Fruit fly (Drosophila melanogaster): Measurements from ENCODE around the gene CG32445.

CG32445 gene

DNA sequence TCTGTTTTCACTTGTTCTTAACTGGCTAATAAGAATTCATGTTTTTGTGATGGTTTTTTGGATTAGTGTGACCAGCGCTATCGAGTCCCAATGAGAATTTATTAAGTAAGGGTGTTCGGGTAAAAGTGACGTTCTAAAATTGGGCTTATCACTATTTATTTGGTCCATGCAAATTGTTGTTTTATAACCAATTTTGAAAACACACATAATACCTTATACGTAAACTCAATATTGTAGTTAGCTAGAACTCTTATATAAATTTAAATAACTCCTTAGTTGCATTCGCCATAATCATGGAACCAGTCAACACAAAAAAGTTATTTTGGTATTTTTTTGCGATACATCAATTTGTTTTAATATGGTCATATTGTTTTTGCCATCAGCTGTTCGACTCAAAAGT is 40.5 kb downstream of the CG32445 start, which contains the start of the genes Als2 and CG11248 (continued):
- TF ChIP-seq CG32772 (GFP tag; IDR thresholded peaks at IDR 0.05), result peak; percentile 63
- no peak for TF ChIP-seq bigmax (GFP tag; optimal IDR thresholded peaks at IDR 0.05)
- TF ChIP-seq gem (tag; optimal IDR thresholded peaks at IDR 0.05), result peak; percentile 90
- TF ChIP-seq Six4 (GFP tag; optimal IDR thresholded peaks at IDR 0.05), result peak; percentile 57
- TF ChIP-seq CG6689 (GFP tag; IDR thresholded peaks at IDR 0.05), result peak; percentile 74
- peak; percentile 69 for TF ChIP-seq CG15601 (tag; optimal IDR thresholded peaks at IDR 0.05)
- TF ChIP-seq CG15011 (GFP tag; optimal IDR thresholded peaks at IDR 0.05), result no peak
- TF ChIP-seq CG30403 (GFP tag; optimal IDR thresholded peaks at IDR 0.05), result peak; percentile 85
- peak; percentile 41; the same call in 1 of the 2 replicates for TF ChIP-seq peb (GFP tag; IDR thresholded peaks at IDR 0.05)
- peak; percentile 68 for TF ChIP-seq nerfin-1 (tag; optimal IDR thresholded peaks at IDR 0.05)
- TF ChIP-seq HmgD (GFP tag; optimal IDR thresholded peaks at IDR 0.05), result no peak
- TF ChIP-seq chn (GFP tag; optimal IDR thresholded peaks at IDR 0.05), result peak; percentile 81
- TF ChIP-seq CG11504 (tag; optimal IDR thresholded peaks at IDR 0.05), result no peak
- peak; percentile 64; the same call in 2 of the 3 replicates for TF ChIP-seq CG11093 (GFP tag; IDR thresholded peaks at IDR 0.05)
- no peak; the same call in 2 of the 3 replicates for TF ChIP-seq H15 (GFP tag; IDR thresholded peaks at IDR 0.05)
- TF ChIP-seq NC2α (GFP tag; optimal IDR thresholded peaks at IDR 0.05), result no peak
- TF ChIP-seq unc-4 (GFP tag; IDR thresholded peaks at IDR 0.05; ENCODE audit: partially characterized antibody), result no peak
- TF ChIP-seq Chrac-16 (GFP tag; optimal IDR thresholded peaks at IDR 0.05), result peak; percentile 70
- TF ChIP-seq lab (GFP tag; optimal IDR thresholded peaks at IDR 0.05), result no peak
- no peak for TF ChIP-seq Eip74EF (GFP tag; optimal IDR thresholded peaks at IDR 0.05)
- TF ChIP-seq otp (GFP tag; IDR thresholded peaks at IDR 0.05), result peak; percentile 34; the same call in 1 of the 3 replicates
- no peak for TF ChIP-seq yki (optimal IDR thresholded peaks at IDR 0.05)
- TF ChIP-seq Gug (GFP tag; IDR thresholded peaks at IDR 0.05), result peak; percentile 61; the same call in 2 of the 4 replicates
- TF ChIP-seq CG7745 (tag; optimal IDR thresholded peaks at IDR 0.05), result no peak
- TF ChIP-seq wek (GFP tag; optimal IDR thresholded peaks at IDR 0.05), result peak; percentile 90
- no peak for TF ChIP-seq CG11085 (GFP tag; IDR thresholded peaks at IDR 0.05)
- TF ChIP-seq CG10654 (GFP tag; optimal IDR thresholded peaks at IDR 0.05), result peak; percentile 66
- TF ChIP-seq CG18262 (tag; optimal IDR thresholded peaks at IDR 0.05), result peak; percentile 73
- no peak for TF ChIP-seq gro (GFP tag; optimal IDR thresholded peaks at IDR 0.05)
- TF ChIP-seq Aef1 (GFP tag; IDR thresholded peaks at IDR 0.05), result peak; percentile 69
- peak; percentile 55 for TF ChIP-seq Camta (GFP tag; optimal IDR thresholded peaks at IDR 0.05)
- peak; percentile 74 for TF ChIP-seq lmd (GFP tag; IDR thresholded peaks at IDR 0.05)
- peak; percentile 71 for TF ChIP-seq CG8388 (GFP tag; optimal IDR thresholded peaks at IDR 0.05)
- TF ChIP-seq maf-S (GFP tag; optimal IDR thresholded peaks at IDR 0.05), result peak; percentile 60
- TF ChIP-seq Doc3 (GFP tag; IDR thresholded peaks at IDR 0.05; ENCODE audit: partially characterized antibody), result no peak
- no peak for TF ChIP-seq Lim3 (GFP tag; IDR thresholded peaks at IDR 0.05)
- TF ChIP-seq gsb-n (tag; optimal IDR thresholded peaks at IDR 0.05), result no peak
- peak; percentile 91 for TF ChIP-seq row (GFP tag; IDR thresholded peaks at IDR 0.05)
- TF ChIP-seq CG14860 (GFP tag; IDR thresholded peaks at IDR 0.05; ENCODE audit: partially characterized antibody), result no peak
- TF ChIP-seq CG12219 (GFP tag; optimal IDR thresholded peaks at IDR 0.05), result peak; percentile 25
- no peak for TF ChIP-seq CG8478 (optimal IDR thresholded peaks at IDR 0.05)
- peak; percentile 30 for TF ChIP-seq CG10462 (GFP tag; optimal IDR thresholded peaks at IDR 0.05)
- TF ChIP-seq kah (GFP tag; optimal IDR thresholded peaks at IDR 0.05), result no peak
- TF ChIP-seq dpn (GFP tag; optimal IDR thresholded peaks at IDR 0.05), result peak; percentile 69 to 77
- TF ChIP-seq kay (GFP tag; optimal IDR thresholded peaks at IDR 0.05), result peak; percentile 49
- no peak for TF ChIP-seq Doc2 (GFP tag; IDR thresholded peaks at IDR 0.05)
- TF ChIP-seq danr (GFP tag; IDR thresholded peaks at IDR 0.05), result no peak
- peak; percentile 87 for TF ChIP-seq CG3995 (GFP tag; optimal IDR thresholded peaks at IDR 0.05)
- no peak for TF ChIP-seq CG6765 (GFP tag; optimal IDR thresholded peaks at IDR 0.05)
- TF ChIP-seq hb (GFP tag; IDR thresholded peaks at IDR 0.05; ENCODE audit: partially characterized antibody), result no peak
- TF ChIP-seq CG2202 (tag; optimal IDR thresholded peaks at IDR 0.05), result peak; percentile 23
- no peak for TF ChIP-seq pfk (GFP tag; optimal IDR thresholded peaks at IDR 0.05)
